Worm (Caenorhabditis elegans) whole organism, mixed stage, embryonic: ENCODE measurements around the gene folt-3.

Experiments
- blmp-1 ChIP-seq: fragments of 150-350 bp; optimal IDR thresholded peaks from 2 replicates; lab custom pipeline; 2014; ENCODE audit warnings: missing biosample characterization, missing genetic modification characterization
- ceh-39 ChIP-seq: fragments of 150-350 bp; optimal IDR thresholded peaks from 2 replicates; lab custom pipeline; 2014; ENCODE audit warnings: missing biosample characterization, missing genetic modification characterization
- lin-13 ChIP-seq: fragments of 150-350 bp; optimal IDR thresholded peaks from 2 replicates; lab custom pipeline; 2014; ENCODE audit warnings: missing biosample characterization, missing genetic modification characterization
- nhr-12 ChIP-seq: fragments of 150-350 bp; optimal IDR thresholded peaks from 2 replicates; lab custom pipeline; 2014; ENCODE audit warnings: missing biosample characterization, missing genetic modification characterization
- sptf-1 ChIP-seq: sonication (generic microtip); optimal IDR thresholded peaks from 2 replicates; lab custom pipeline; 2017; ENCODE audit warnings: mild to moderate bottlenecking, missing genetic modification characterization, moderate library complexity, missing compliant biosample characterization

DNA sequence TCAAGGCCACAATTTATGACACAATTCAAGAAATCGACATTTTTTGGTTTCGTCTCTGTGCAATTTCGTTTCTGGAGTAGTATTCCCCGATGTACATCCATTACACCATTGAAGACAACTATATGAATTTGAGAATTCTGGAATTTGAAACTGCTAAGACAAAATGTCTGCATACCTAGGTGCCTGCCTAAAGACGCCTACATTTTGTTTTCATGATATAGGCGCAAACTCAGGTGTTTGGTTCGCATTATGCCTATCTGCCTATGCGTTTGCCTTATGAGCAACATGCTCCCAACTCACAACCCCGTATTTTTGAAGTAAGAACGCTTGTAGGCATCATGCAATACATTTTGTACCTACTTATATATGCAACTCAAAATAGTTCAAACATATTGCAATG lies 38.6 kb downstream of the folt-3 start, which contains the start of gene F19F10.14:
- TF ChIP-seq blmp-1 (tag; lab: Kevin White, UChicago) (no peak), nhr-12 (tag; lab: Kevin White, UChicago) (no peak), lin-13 (no peak), sptf-1 (tag; lab: Kevin White, UChicago) (no peak), ceh-39 (tag; lab: Kevin White, UChicago) (no peak)
